Fruit fly (Drosophila melanogaster) Kc167 (cell line): ENCODE results near the gene Cpsf73.

Experiments used
- Myc ChIP-seq: fragments of >200 bp; optimal IDR thresholded peaks from 2 replicates; lab custom pipeline; 2017; ENCODE audit warnings: missing external identifiers
- h ChIP-seq: fragments of >200 bp; optimal IDR thresholded peaks from 3 replicates; lab custom pipeline; 2018; ENCODE audit warnings: missing external identifiers
- insv ChIP-seq: fragments of >200 bp; optimal IDR thresholded peaks from 3 replicates; lab custom pipeline; 2018; ENCODE audit warnings: missing external identifiers
- psq ChIP-seq: fragments of >200 bp; optimal IDR thresholded peaks from 2 replicates; lab custom pipeline; 2017; ENCODE audit warnings: missing external identifiers
- ttk ChIP-seq: sonication (Bioruptor generic); optimal IDR thresholded peaks from 2 replicates; lab custom pipeline; 2017; ENCODE audit warnings: missing external identifiers

DNA sequence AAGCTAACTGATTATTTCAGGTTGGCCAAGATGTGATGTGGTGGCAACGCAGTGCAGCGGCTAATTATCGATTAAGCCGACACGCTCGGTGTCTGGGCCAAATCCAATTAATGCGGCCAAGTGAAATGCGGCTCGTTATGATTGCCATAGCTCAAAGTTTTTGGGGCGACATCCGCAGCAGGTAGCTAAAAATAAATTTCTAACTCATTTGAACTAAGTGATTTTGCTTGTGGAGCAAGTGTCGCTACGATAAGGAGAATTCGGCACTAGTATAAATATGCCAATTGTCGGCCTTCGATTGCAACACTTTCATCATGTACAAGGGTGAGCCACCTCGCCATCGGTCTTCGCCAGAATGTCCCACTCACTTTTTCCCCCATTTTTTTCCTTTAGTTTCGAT is 31.6 kb upstream of the Cpsf73 start, which contains the start of gene CG34282:
- TF ChIP-seq psq (no peak), ttk (lab: Kevin White, UChicago) (no peak), h (lab: Kevin White, UChicago) (no peak), Myc (no peak), insv (no peak)
